Worm (Caenorhabditis elegans) whole organism, L2 larva: ENCODE data around the gene C30G7.3.

Experiments used
- elt-1 ChIP-seq: fragments of 150-350 bp; optimal IDR thresholded peaks from 2 replicates; lab custom pipeline; 2014; ENCODE audit warnings: missing biosample characterization, missing genetic modification characterization
- lin-13 ChIP-seq: fragments of 150-350 bp; optimal IDR thresholded peaks from 2 replicates; lab custom pipeline; 2014; ENCODE audit warnings: missing biosample characterization, missing genetic modification reagents, missing genetic modification characterization
- lsy-2 ChIP-seq, 2 experiments: fragments of 150-350 bp in 1 of 2; sonication (generic microtip) in 1 of 2; optimal IDR thresholded peaks; 2 replicates each; lab custom pipeline; 2014 to 2017; ENCODE audit warnings: missing biosample characterization in 2 of 2, missing genetic modification characterization in 2 of 2

ce11 chrV:14928248-14928647 is 17.3 kb downstream of the C30G7.3 start, which contains the start of gene srg-55:
- TF ChIP-seq lin-13 (GFP tag; lab: Kevin White, UChicago), result no peak
- TF ChIP-seq lsy-2 (tag; optimal IDR thresholded peaks at IDR 0.05; lab: Kevin White, UChicago), result no peak
- no peak for TF ChIP-seq elt-1 (tag; lab: Kevin White, UChicago)
